Worm (Caenorhabditis elegans) whole organism, L3 larva: ENCODE data around the gene F55C5.10.
A peak's percentile ranks its signal among the peaks of the same experiment; 100 is the strongest.

Experiments used
- ama-1 ChIP-seq: fragments of 150-350 bp; optimal IDR thresholded peaks from 2 replicates; lab custom pipeline; 2018
- ceh-28 ChIP-seq: fragments of 150-350 bp; optimal IDR thresholded peaks from 2 replicates; lab custom pipeline; 2014; ENCODE audit warnings: missing biosample characterization, missing genetic modification reagents, missing genetic modification characterization
- fkh-10 ChIP-seq: sonication (generic microtip); optimal IDR thresholded peaks from 2 replicates; lab custom pipeline; 2017; ENCODE audit warnings: missing biosample characterization, missing genetic modification reagents, missing genetic modification characterization
- fos-1 ChIP-seq: fragments of 150-350 bp; optimal IDR thresholded peaks from 2 replicates; lab custom pipeline; 2014; ENCODE audit warnings: missing biosample characterization, missing genetic modification characterization
- lin-39 ChIP-seq: fragments of 150-350 bp; optimal IDR thresholded peaks from 2 replicates; lab custom pipeline; 2018; ENCODE audit warnings: missing biosample characterization, missing genetic modification reagents, missing genetic modification characterization
- nhr-11 ChIP-seq: fragments of 150-350 bp; optimal IDR thresholded peaks from 2 replicates; lab custom pipeline; 2014; ENCODE audit warnings: missing biosample characterization, missing genetic modification characterization
- nhr-12 ChIP-seq: fragments of 150-350 bp; optimal IDR thresholded peaks from 2 replicates; lab custom pipeline; 2014; ENCODE audit warnings: missing biosample characterization, missing genetic modification characterization
- pha-4 ChIP-seq: fragments of 150-350 bp; optimal IDR thresholded peaks from 2 replicates; lab custom pipeline; 2014; ENCODE audit warnings: missing biosample characterization, missing genetic modification reagents, missing genetic modification characterization
- snpc-4 ChIP-seq: fragments of 150-350 bp; optimal IDR thresholded peaks from 2 replicates; lab custom pipeline; 2014; ENCODE audit warnings: missing biosample characterization, missing genetic modification characterization
- tbx-2 ChIP-seq: sonication (generic microtip); optimal IDR thresholded peaks from 2 replicates; lab custom pipeline; 2016; ENCODE audit warnings: mild to moderate bottlenecking, missing genetic modification characterization, missing compliant biosample characterization
- zag-1 ChIP-seq: fragments of 150-350 bp; optimal IDR thresholded peaks from 2 replicates; lab custom pipeline; 2014; ENCODE audit warnings: missing biosample characterization, missing genetic modification characterization
- ztf-11 ChIP-seq: fragments of 150-350 bp; optimal IDR thresholded peaks from 2 replicates; lab custom pipeline; 2014; ENCODE audit warnings: missing biosample characterization, missing genetic modification characterization

ce11 chrV:12291587-12291986 is 8.3 kb downstream of the F55C5.10 start, which contains the start of the genes srpa-68 and srh-16:
- TF ChIP-seq lin-39 (peak; percentile 70), nhr-12 (tag; lab: Kevin White, UChicago) (no peak), fkh-10 (GFP tag; lab: Kevin White, UChicago) (peak; percentile 21), fos-1 (no peak), ceh-28 (tag; lab: Kevin White, UChicago) (peak; percentile 63), zag-1 (peak; percentile 11), tbx-2 (peak; percentile 87), ztf-11 (no peak), nhr-11 (tag; lab: Kevin White, UChicago) (peak; percentile 56), ama-1 (lab: Kevin White, UChicago) (peak; percentile 35), pha-4 (tag; lab: Kevin White, UChicago) (peak; percentile 92), snpc-4 (tag; lab: Kevin White, UChicago) (peak; percentile 87)
